Fruit fly (Drosophila melanogaster) whole organism: ENCODE data around the gene CG34309.
A peak's percentile ranks its signal among the peaks of the same experiment; 100 is the strongest.

Experiments
- CG8478 ChIP-seq: fragments of >200 bp; optimal IDR thresholded peaks from 2 replicates; lab custom pipeline; 2018; ENCODE audit warnings: inconsistent platforms
- Dll ChIP-seq: fragments of >200 bp; optimal IDR thresholded peaks from 2 replicates; lab custom pipeline; 2017
- EcR ChIP-seq, 2 experiments: fragments of >200 bp; optimal IDR thresholded peaks; 2 replicates each; lab custom pipeline; 2017; ENCODE audit warnings: missing biosample characterization in 2 of 2, missing genetic modification characterization in 2 of 2, missing genetic modification reagents in 2 of 2
- pan ChIP-seq: fragments of >200 bp; optimal IDR thresholded peaks from 2 replicates; lab custom pipeline; 2017
- psq ChIP-seq: fragments of >200 bp; optimal IDR thresholded peaks from 2 replicates; lab custom pipeline; 2017

dm6 chr3R:13364175-13365174 lies 8.0 kb upstream of the CG34309 start, which contains the start of gene Dic1:
- peak; percentile 90 for TF ChIP-seq Dll (lab: Kevin White, UChicago)
- TF ChIP-seq psq (lab: Kevin White, UChicago): no peak
- TF ChIP-seq EcR (GFP tag; optimal IDR thresholded peaks at IDR 0.05; lab: Kevin White, UChicago): no peak
- no peak for TF ChIP-seq CG8478 (lab: Kevin White, UChicago)
- TF ChIP-seq pan: no peak
